Worm (Caenorhabditis elegans) whole organism, L1 larva: ENCODE measurements around the gene Y39A1A.20.

Experiments used
- efl-1 ChIP-seq, 4 experiments: fragments of 150-350 bp; optimal IDR thresholded peaks in 3 of 4; peaks in 1 of 4; 1 replicate in 1 of 4; 2 replicates in 3 of 4; lab custom pipeline; 2014; ENCODE audit warnings: missing biosample characterization in 2 of 4, missing genetic modification characterization in 2 of 4, missing genetic modification reagents in 2 of 4
- skn-1 ChIP-seq: fragments of 150-350 bp; optimal IDR thresholded peaks from 2 replicates; lab custom pipeline; 2014; ENCODE audit warnings: missing biosample characterization, missing genetic modification characterization

ce11 chrIII:10716091-10716490 lies 15.7 kb upstream of the Y39A1A.20 start, which contains the start of gene W09D10.4:
- TF ChIP-seq skn-1 (tag; lab: Kevin White, UChicago) (no peak), efl-1 (optimal IDR thresholded peaks at IDR 0.05; lab: Kevin White, UChicago) (no peak), efl-1 (GFP tag; optimal IDR thresholded peaks at IDR 0.05 in 1 of 2; lab: Kevin White, UChicago) (peak in 1 of 2 experiments; percentile 22)
